Worm (Caenorhabditis elegans) whole organism, L3 larva: ENCODE results near the gene F40C5.1.

ENCODE experiments used
- R02D3.7 ChIP-seq: fragments of 150-350 bp; optimal IDR thresholded peaks from 2 replicates; lab custom pipeline; 2014; ENCODE audit warnings: missing biosample characterization, missing genetic modification characterization
- aly-2 ChIP-seq: fragments of 150-350 bp; optimal IDR thresholded peaks from 2 replicates; lab custom pipeline; 2014; ENCODE audit warnings: missing biosample characterization, missing genetic modification characterization
- ceh-82 ChIP-seq: fragments of 150-350 bp; optimal IDR thresholded peaks from 2 replicates; lab custom pipeline; 2014; ENCODE audit warnings: missing biosample characterization, missing genetic modification characterization
- elt-3 ChIP-seq, 3 experiments: fragments of 150-350 bp in 1 of 3; sonication (generic microtip) in 2 of 3; optimal IDR thresholded peaks; 2 replicates in 2 of 3; 4 replicates in 1 of 3; lab custom pipeline; 2014 to 2017; ENCODE audit warnings: missing biosample characterization in 3 of 3, missing genetic modification characterization in 3 of 3
- fos-1 ChIP-seq: fragments of 150-350 bp; optimal IDR thresholded peaks from 2 replicates; lab custom pipeline; 2014; ENCODE audit warnings: missing biosample characterization, missing genetic modification characterization
- lin-15B ChIP-seq: fragments of 150-350 bp; optimal IDR thresholded peaks from 2 replicates; lab custom pipeline; 2014; ENCODE audit warnings: missing biosample characterization, missing genetic modification characterization
- lin-39 ChIP-seq: fragments of 150-350 bp; optimal IDR thresholded peaks from 2 replicates; lab custom pipeline; 2018; ENCODE audit warnings: missing biosample characterization, missing genetic modification reagents, missing genetic modification characterization
- lsy-12 ChIP-seq: sonication (generic microtip); optimal IDR thresholded peaks from 2 replicates; lab custom pipeline; 2016; ENCODE audit warnings: mild to moderate bottlenecking, missing genetic modification characterization, missing compliant biosample characterization
- nhr-237 ChIP-seq: fragments of 150-350 bp; optimal IDR thresholded peaks from 2 replicates; lab custom pipeline; 2014; ENCODE audit warnings: missing biosample characterization, missing genetic modification characterization
- unc-39 ChIP-seq: sonication (generic microtip); optimal IDR thresholded peaks from 4 replicates; lab custom pipeline; 2017; ENCODE audit warnings: missing biosample characterization, missing genetic modification characterization
- unc-62 ChIP-seq: fragments of 150-350 bp; sonication (generic microtip); optimal IDR thresholded peaks from 4 replicates; lab custom pipeline; 2014; ENCODE audit warnings: missing biosample characterization, missing genetic modification reagents, missing genetic modification characterization
- zag-1 ChIP-seq: fragments of 150-350 bp; optimal IDR thresholded peaks from 2 replicates; lab custom pipeline; 2014; ENCODE audit warnings: missing biosample characterization, missing genetic modification characterization
- ztf-11 ChIP-seq: fragments of 150-350 bp; optimal IDR thresholded peaks from 2 replicates; lab custom pipeline; 2014; ENCODE audit warnings: missing biosample characterization, missing genetic modification characterization
- ztf-4 ChIP-seq: fragments of 150-350 bp; optimal IDR thresholded peaks from 2 replicates; lab custom pipeline; 2014; ENCODE audit warnings: missing biosample characterization, missing genetic modification characterization

- TF ChIP-seq ztf-4 (tag; lab: Kevin White, UChicago) (no peak), ztf-11 (tag; lab: Kevin White, UChicago) (no peak), unc-62 (GFP tag; lab: Kevin White, UChicago) (no peak), lin-15B (no peak), ceh-82 (tag; lab: Kevin White, UChicago) (no peak), nhr-237 (tag; lab: Kevin White, UChicago) (no peak), elt-3 (tag; optimal IDR thresholded peaks at IDR 0.05; lab: Kevin White, UChicago) (no peak), lin-39 (no peak), R02D3.7 (tag; lab: Kevin White, UChicago) (no peak), aly-2 (tag; lab: Kevin White, UChicago) (no peak), zag-1 (no peak), fos-1 (no peak), unc-39 (no peak), lsy-12 (no peak)
Observed at ce11 chrV:3549553-3549952, 23.0 kb upstream of the F40C5.1 start, which contains the start of gene sri-21.
